Fruit fly (Drosophila melanogaster): Measurements from ENCODE around the gene Fit1.

dm6 chr3L:4070996-4071379 lies 32.4 kb upstream of the Fit1 start:
- TF ChIP-seq CTCF (optimal IDR thresholded peaks at IDR 0.05) (no peak), CG8478 (optimal IDR thresholded peaks at IDR 0.05) (no peak)
